Fruit fly (Drosophila melanogaster): ENCODE results near the gene AnxB10.

DNA sequence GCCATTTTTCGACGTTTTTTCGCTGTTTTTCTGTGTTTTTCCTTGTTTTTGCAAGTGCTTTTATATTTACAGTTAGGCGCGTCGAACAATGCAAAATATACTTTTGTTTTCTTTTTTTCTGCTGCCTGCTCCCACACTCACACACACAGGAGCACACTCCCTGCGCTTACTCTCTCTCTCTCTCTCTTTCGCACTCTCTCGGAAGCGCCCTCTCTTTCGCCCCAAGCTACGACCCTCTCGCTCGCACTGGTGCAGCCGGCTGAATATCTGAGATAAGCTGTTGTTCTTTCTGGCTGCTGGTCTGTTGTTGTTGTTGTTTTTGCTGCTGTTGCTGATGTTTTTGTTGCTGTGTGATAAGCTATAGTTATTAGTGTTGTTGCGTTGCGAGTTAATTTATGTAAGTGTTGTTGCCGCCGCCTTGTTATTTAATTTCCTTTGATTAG is 14.3 kb downstream of the AnxB10 start:
- TF ChIP-seq CG8478 (optimal IDR thresholded peaks at IDR 0.05) (peak; percentile 90), psq (optimal IDR thresholded peaks at IDR 0.05) (no peak), usp (GFP tag; optimal IDR thresholded peaks at IDR 0.05) (no peak), Dll (optimal IDR thresholded peaks at IDR 0.05) (peak; percentile 67), EcR (GFP tag; optimal IDR thresholded peaks at IDR 0.05) (no peak), pan (optimal IDR thresholded peaks at IDR 0.05) (no peak)
